Fruit fly (Drosophila melanogaster) whole organism, pupa: ENCODE results near the gene Nost.

Experiments
- CG8159 ChIP-seq: fragments of 200-800 bp; sonication (Bioruptor generic); optimal IDR thresholded peaks from 3 replicates; lab custom pipeline; 2018; ENCODE audit warnings: missing biosample characterization, mild to moderate bottlenecking, missing genetic modification characterization, moderate library complexity
- CG8301 ChIP-seq: fragments of 200-800 bp; sonication (Bioruptor generic); optimal IDR thresholded peaks from 2 replicates; lab custom pipeline; 2018; ENCODE audit warnings: missing biosample characterization, mild to moderate bottlenecking, missing genetic modification characterization
- Pif1A ChIP-seq: fragments of 200-800 bp; sonication (Bioruptor generic); optimal IDR thresholded peaks from 3 replicates; lab custom pipeline; 2016; ENCODE audit warnings: missing biosample characterization, missing genetic modification characterization

- TF ChIP-seq CG8159 (tag; lab: Kevin White, UChicago) (no peak), Pif1A (GFP tag; lab: Kevin White, UChicago) (no peak), CG8301 (tag; lab: Kevin White, UChicago) (no peak)
Observed at dm6 chrX:9063425-9063824, 33.4 kb downstream of the Nost start.
